Fruit fly (Drosophila melanogaster): Measurements from ENCODE around the gene CG13807.
A peak's percentile ranks its signal among the peaks of the same experiment; 100 is the strongest.

The CG13807 gene

DNA sequence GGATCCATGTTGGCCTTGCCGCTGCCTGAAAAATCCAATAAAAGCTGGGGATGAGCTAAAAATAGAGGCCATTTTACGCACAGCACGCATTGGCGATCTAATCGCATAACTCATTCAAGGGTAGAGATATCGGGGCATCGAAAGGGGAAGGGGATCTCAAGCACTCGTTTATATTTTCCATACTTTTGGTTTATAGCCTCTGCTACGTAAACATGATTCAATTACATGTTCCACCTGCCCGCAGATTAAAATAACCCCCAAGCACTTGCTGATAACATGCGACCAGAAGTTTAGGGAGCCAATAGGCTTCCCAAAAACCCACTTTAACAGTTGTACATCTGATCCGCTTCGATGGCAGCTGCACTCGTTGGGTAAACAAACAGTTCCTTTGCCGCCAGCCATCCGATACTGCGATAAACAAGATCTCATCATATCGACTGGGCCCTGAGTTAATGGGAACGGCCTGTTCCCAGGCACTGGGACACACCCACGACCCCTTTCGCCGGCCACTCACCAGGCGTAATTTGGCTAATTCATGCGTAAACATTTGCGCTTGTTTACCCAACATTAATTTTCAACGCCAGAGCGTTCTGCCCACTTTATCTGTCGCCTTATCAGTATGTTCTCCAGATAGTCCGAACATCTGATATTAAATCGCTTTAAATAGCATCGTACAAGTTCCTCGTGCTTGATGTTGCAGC, 8.6 kb upstream of the CG13807 start:
- TF ChIP-seq CG11617 (GFP tag; optimal IDR thresholded peaks at IDR 0.05) = no peak
- no peak for TF ChIP-seq cic (GFP tag; optimal IDR thresholded peaks at IDR 0.05)
- no peak for TF ChIP-seq CG33017 (tag; optimal IDR thresholded peaks at IDR 0.05)
- TF ChIP-seq CG1620 (GFP tag; optimal IDR thresholded peaks at IDR 0.05) = no peak
- no peak for TF ChIP-seq CG5204 (GFP tag; optimal IDR thresholded peaks at IDR 0.05)
- TF ChIP-seq Mnt (GFP tag; optimal IDR thresholded peaks at IDR 0.05) = no peak

DNA sequence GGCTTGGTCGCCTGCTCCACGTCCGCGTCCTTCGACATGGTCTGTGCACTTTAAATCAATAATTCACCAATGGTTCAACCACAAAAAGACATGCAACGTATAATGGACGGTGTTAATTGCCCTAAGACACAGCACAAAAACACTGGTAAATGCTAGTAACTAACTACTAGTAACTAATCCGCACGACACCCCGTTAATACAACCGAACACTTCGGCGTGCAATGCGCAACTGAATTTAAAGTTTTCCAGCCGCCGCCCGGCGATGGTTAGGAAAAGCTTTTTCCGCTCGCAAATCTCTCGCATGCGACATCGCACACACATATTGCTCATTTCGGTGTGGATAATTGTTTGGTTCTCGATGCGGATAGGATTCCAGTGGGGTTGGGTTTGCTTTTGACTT, 6.9 kb upstream of the CG13807 start:
- no peak for TF ChIP-seq tj (GFP tag; optimal IDR thresholded peaks at IDR 0.05)
- no peak for TF ChIP-seq CG7101 (tag; optimal IDR thresholded peaks at IDR 0.05)
- no peak for TF ChIP-seq CG14711 (tag; optimal IDR thresholded peaks at IDR 0.05)
- TF ChIP-seq cic (GFP tag; optimal IDR thresholded peaks at IDR 0.05) = peak; percentile 12
- no peak for TF ChIP-seq Hr96 (GFP tag; optimal IDR thresholded peaks at IDR 0.05)
- TF ChIP-seq ovo (GFP tag; optimal IDR thresholded peaks at IDR 0.05) = no peak
- TF ChIP-seq pad (GFP tag; optimal IDR thresholded peaks at IDR 0.05) = no peak
- TF ChIP-seq bab1 (GFP tag; optimal IDR thresholded peaks at IDR 0.05) = peak; percentile 15
- TF ChIP-seq CG11617 (GFP tag; optimal IDR thresholded peaks at IDR 0.05) = no peak
- peak; percentile 37 for TF ChIP-seq CG33017 (tag; optimal IDR thresholded peaks at IDR 0.05)
- TF ChIP-seq toe (GFP tag; optimal IDR thresholded peaks at IDR 0.05) = no peak
- TF ChIP-seq CG12768 (GFP tag; optimal IDR thresholded peaks at IDR 0.05) = peak; percentile 25

DNA sequence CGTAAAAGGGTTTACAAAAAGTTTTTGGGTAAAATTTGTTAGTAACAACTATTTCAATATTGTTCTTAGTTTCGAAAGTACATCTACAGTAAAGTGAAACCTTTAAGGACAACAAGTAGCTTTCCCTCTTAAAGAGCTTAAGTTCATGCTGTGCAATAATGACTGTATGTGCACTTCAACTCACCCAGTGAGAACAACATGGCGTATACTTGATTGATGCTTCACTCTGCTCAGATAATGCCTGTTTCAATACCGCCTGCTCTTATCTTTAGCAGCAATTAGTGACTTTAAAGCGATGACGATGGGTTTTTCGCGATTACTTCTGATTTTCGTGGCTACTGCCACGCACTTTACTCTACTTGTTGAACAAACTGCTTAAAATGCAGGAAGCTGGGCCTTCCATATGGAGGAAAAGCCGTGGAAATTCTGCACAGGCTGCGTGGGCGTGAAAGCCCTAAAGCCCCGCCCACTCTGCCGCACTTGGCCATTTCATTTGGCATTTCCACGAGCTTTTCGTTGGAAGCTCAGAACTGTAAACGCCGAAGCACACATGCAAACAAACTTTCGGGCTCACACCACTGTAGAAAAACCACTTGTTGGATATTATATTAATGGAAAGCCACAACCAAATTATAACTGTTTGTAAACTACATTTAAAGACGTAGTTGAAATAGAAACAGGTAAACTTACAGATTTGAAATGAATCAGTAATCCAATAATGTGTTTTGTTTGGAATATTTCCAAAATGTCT, 6.1 kb upstream of the CG13807 start:
- TF ChIP-seq Clk (GFP tag; optimal IDR thresholded peaks at IDR 0.05) = no peak
- peak in 1 of 2 experiments; percentile 47 for TF ChIP-seq cnc (optimal IDR thresholded peaks at IDR 0.05)

DNA sequence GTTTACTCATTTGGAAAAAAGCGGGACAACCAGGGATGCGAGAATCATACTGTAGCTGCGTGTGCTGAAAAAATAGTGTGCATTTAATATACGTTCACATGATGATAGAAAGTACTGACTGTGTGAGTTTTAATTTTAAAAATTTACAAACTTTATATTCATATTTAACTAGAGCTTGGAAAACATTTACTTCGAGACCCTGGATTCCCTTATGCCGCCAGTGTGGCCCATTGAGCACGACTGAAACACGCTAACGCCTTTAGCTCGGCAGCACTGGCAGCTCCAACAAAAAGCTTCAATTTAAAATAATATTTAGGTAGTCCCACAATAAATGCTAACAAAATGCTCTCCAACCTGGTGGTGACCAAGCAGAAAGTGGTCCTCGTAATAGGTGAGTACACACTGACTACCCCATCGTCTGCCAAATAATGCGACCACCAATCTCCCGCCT, 5.3 kb upstream of the CG13807 start, which contains the start of the genes CG1275 and Elp5:
TSS of gene CG1275 (minus strand) at position 12 of the 451 bp plus-strand sequence.
TSS of gene Elp5 (plus strand) at position 45 of the 451 bp plus-strand sequence.
- peak; percentile 94 for TF ChIP-seq Hr96 (GFP tag; optimal IDR thresholded peaks at IDR 0.05)
- peak; percentile 97 for TF ChIP-seq CG11617 (GFP tag; optimal IDR thresholded peaks at IDR 0.05)
- TF ChIP-seq CG7101 (tag; optimal IDR thresholded peaks at IDR 0.05) = peak; percentile 99
- peak; percentile 100 for TF ChIP-seq bab1 (GFP tag; optimal IDR thresholded peaks at IDR 0.05)
- peak; percentile 96 for TF ChIP-seq CG7045 (GFP tag; optimal IDR thresholded peaks at IDR 0.05)
- TF ChIP-seq CG33017 (tag; optimal IDR thresholded peaks at IDR 0.05) = peak; percentile 98
- TF ChIP-seq toe (GFP tag; optimal IDR thresholded peaks at IDR 0.05) = peak; percentile 98
- TF ChIP-seq CG14711 (tag; optimal IDR thresholded peaks at IDR 0.05) = peak; percentile 93
- peak; percentile 87 for TF ChIP-seq pad (GFP tag; optimal IDR thresholded peaks at IDR 0.05)
- peak; percentile 90 for TF ChIP-seq cic (GFP tag; optimal IDR thresholded peaks at IDR 0.05)
- peak; percentile 95 for TF ChIP-seq CG12768 (GFP tag; optimal IDR thresholded peaks at IDR 0.05)
- TF ChIP-seq Clk (GFP tag; optimal IDR thresholded peaks at IDR 0.05) = peak; percentile 94
- TF ChIP-seq ovo (GFP tag; optimal IDR thresholded peaks at IDR 0.05) = peak; percentile 97
- TF ChIP-seq CG1620 (GFP tag; optimal IDR thresholded peaks at IDR 0.05) = peak; percentile 99
- peak; percentile 97 for TF ChIP-seq CG5204 (GFP tag; optimal IDR thresholded peaks at IDR 0.05)
- peak; percentile 93 for TF ChIP-seq Mnt (GFP tag; optimal IDR thresholded peaks at IDR 0.05)
- TF ChIP-seq kay (GFP tag; ENCODE audit: borderline replicate concordance) = no peak
- TF ChIP-seq cnc (optimal IDR thresholded peaks at IDR 0.05) = no peak
- peak; percentile 93 for TF ChIP-seq tj (GFP tag; optimal IDR thresholded peaks at IDR 0.05)
- TF ChIP-seq Crg-1 (GFP tag; optimal IDR thresholded peaks at IDR 0.05) = peak; percentile 98

DNA sequence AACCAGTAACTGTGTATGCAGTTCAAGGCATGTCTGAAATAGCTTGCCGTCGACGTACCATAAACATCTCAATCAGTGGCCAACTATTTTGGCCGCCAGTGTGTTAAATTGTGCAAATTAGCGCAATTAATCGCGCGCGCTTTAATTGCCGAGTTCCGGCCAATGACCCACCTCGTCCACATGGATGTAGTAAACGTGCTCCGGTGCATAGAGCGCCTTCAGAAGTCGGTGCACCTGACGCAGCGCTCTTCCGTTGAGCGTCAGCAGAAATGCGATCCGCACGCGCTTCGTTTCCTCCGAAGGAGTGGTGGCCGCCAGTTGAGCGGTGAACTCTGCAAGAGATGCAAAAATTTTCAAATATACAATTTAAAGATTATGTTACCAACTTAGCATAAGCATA, 1.4 kb upstream of the CG13807 start:
- TF ChIP-seq tj (GFP tag; optimal IDR thresholded peaks at IDR 0.05) (peak; percentile 99), bab1 (GFP tag; optimal IDR thresholded peaks at IDR 0.05) (peak; percentile 53), cic (GFP tag; optimal IDR thresholded peaks at IDR 0.05) (no peak), CG1620 (GFP tag; optimal IDR thresholded peaks at IDR 0.05) (no peak), Hr96 (GFP tag; optimal IDR thresholded peaks at IDR 0.05) (no peak), Mnt (GFP tag; optimal IDR thresholded peaks at IDR 0.05) (peak; percentile 36), CG5204 (GFP tag; optimal IDR thresholded peaks at IDR 0.05) (no peak), Clk (GFP tag; optimal IDR thresholded peaks at IDR 0.05) (no peak), CG11617 (GFP tag; optimal IDR thresholded peaks at IDR 0.05) (no peak)

DNA sequence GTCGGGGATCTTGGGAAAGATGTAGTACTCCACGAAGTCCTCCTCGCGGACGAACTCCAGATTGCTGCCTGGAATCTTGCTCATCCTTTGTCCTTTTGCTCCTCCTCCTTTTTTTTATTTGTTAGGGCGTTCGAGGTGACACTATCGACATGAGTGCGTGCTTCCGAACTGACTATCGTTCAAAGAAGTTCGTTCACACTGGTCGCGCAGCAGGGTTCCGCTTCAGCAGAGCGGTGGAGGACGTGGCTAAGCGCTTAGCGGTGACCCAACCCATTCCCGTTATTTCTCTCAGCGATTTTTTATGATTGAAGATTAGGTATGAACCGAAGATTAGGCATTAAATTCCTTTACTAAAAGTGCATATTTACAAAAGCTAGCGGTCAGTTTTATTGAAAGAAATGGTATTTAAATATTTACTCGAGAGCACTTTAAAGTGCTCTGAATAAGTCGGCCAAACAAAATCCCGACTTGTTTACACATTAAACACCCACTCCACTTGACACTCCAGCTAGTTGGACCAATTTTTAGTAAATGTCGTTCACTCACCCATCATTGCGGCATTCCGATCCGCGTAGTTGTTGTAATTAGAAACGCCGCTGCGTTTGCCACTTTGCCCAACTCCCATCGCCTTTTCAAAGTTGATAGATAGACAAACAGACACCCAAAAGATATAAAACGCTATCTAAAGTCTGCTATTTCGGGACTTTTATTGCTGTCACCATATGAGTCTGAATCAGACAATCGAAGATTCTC, 3.1 kb downstream of the CG13807 start, which contains the start of the genes ecd and CG13806:
TSS of gene ecd (minus strand) at position 166 of the 753 bp plus-strand sequence.
TSS of gene CG13806 (plus strand) at position 703 of the 753 bp plus-strand sequence.
- TF ChIP-seq ovo (GFP tag; optimal IDR thresholded peaks at IDR 0.05) = peak; percentile 32
- peak; percentile 5 for TF ChIP-seq Hr96 (GFP tag; optimal IDR thresholded peaks at IDR 0.05)
- peak; percentile 30 for TF ChIP-seq CG1620 (GFP tag; optimal IDR thresholded peaks at IDR 0.05)
- no peak for TF ChIP-seq CG7045 (GFP tag; optimal IDR thresholded peaks at IDR 0.05)
- TF ChIP-seq CG7101 (tag; optimal IDR thresholded peaks at IDR 0.05) = peak; percentile 22
- no peak for TF ChIP-seq Mnt (GFP tag; optimal IDR thresholded peaks at IDR 0.05)
